Worm (Caenorhabditis elegans): Measurements from ENCODE around the gene Y54G9A.9.

Gene Y54G9A.9

ce11 chrII:13729416-13729815 lies at the start of gene Y54G9A.9:
TSS of gene Y54G9A.9 (plus strand) at chrII:13729716.
- TF ChIP-seq C34F6.9 (tag; optimal IDR thresholded peaks at IDR 0.05): no peak
- no peak for TF ChIP-seq skn-1 (tag; optimal IDR thresholded peaks at IDR 0.05)
- no peak for TF ChIP-seq snpc-4 (tag; optimal IDR thresholded peaks at IDR 0.05)
- no peak for TF ChIP-seq gmeb-1 (tag; optimal IDR thresholded peaks at IDR 0.05)
- no peak for TF ChIP-seq zag-1 (tag; optimal IDR thresholded peaks at IDR 0.05)
- TF ChIP-seq blmp-1 (tag; optimal IDR thresholded peaks at IDR 0.05; ENCODE audit: insufficient read depth): no peak
- TF ChIP-seq mbf-1 (tag; optimal IDR thresholded peaks at IDR 0.05): no peak
- TF ChIP-seq ama-1 (optimal IDR thresholded peaks at IDR 0.05): no peak
- no peak for TF ChIP-seq fos-1 (tag; optimal IDR thresholded peaks at IDR 0.05)

ce11 chrII:13679775-13680320 lies 49.7 kb upstream of the Y54G9A.9 start:
- TF ChIP-seq unc-62 (GFP tag; optimal IDR thresholded peaks at IDR 0.05): no peak
- no peak for TF ChIP-seq Y55F3AM.14 (GFP tag; optimal IDR thresholded peaks at IDR 0.05)
- no peak for TF ChIP-seq ceh-82 (tag; optimal IDR thresholded peaks at IDR 0.05)
- TF ChIP-seq fos-1 (tag; optimal IDR thresholded peaks at IDR 0.05): peak; percentile 28
- peak; percentile 95 for TF ChIP-seq blmp-1 (tag; optimal IDR thresholded peaks at IDR 0.05; ENCODE audit: insufficient read depth)
- no peak for TF ChIP-seq F13H6.1 (tag; optimal IDR thresholded peaks at IDR 0.05)
- TF ChIP-seq nhr-10 (tag; optimal IDR thresholded peaks at IDR 0.05): no peak
- no peak for TF ChIP-seq unc-55 (GFP tag; optimal IDR thresholded peaks at IDR 0.05)
- peak; percentile 81 for TF ChIP-seq nhr-21 (tag; optimal IDR thresholded peaks at IDR 0.05)
- TF ChIP-seq nhr-25 (tag; optimal IDR thresholded peaks at IDR 0.05): peak; percentile 46
- TF ChIP-seq mdl-1 (tag; optimal IDR thresholded peaks at IDR 0.05): peak in 1 of 2 experiments; percentile 18
- TF ChIP-seq alr-1 (tag; optimal IDR thresholded peaks at IDR 0.05): no peak
- TF ChIP-seq skn-1 (tag; optimal IDR thresholded peaks at IDR 0.05): no peak
- no peak for TF ChIP-seq nhr-77 (tag; optimal IDR thresholded peaks at IDR 0.05)
- TF ChIP-seq nhr-12 (tag; optimal IDR thresholded peaks at IDR 0.05): no peak
- TF ChIP-seq sma-9 (GFP tag; optimal IDR thresholded peaks at IDR 0.05): peak; percentile 91
- no peak for TF ChIP-seq sma-9 (tag; optimal IDR thresholded peaks at IDR 0.05)
- no peak for TF ChIP-seq gmeb-1 (tag; optimal IDR thresholded peaks at IDR 0.05)
- TF ChIP-seq snpc-4 (tag; optimal IDR thresholded peaks at IDR 0.05): no peak
- TF ChIP-seq ceh-16 (tag; optimal IDR thresholded peaks at IDR 0.05): no peak
- no peak for TF ChIP-seq lin-11 (tag; optimal IDR thresholded peaks at IDR 0.05)
- peak; percentile 62 for TF ChIP-seq sma-3 (GFP tag; optimal IDR thresholded peaks at IDR 0.05)
- TF ChIP-seq dmd-4 (tag; optimal IDR thresholded peaks at IDR 0.05): no peak
- no peak for TF ChIP-seq unc-39 (tag; optimal IDR thresholded peaks at IDR 0.05)
- peak; percentile 1 for TF ChIP-seq egl-27 (tag; optimal IDR thresholded peaks at IDR 0.05)
- no peak for TF ChIP-seq nhr-129 (tag; optimal IDR thresholded peaks at IDR 0.05)
- TF ChIP-seq lin-39 (tag; optimal IDR thresholded peaks at IDR 0.05): no peak
- no peak for TF ChIP-seq lsy-2 (tag; optimal IDR thresholded peaks at IDR 0.05)
- TF ChIP-seq elt-1 (tag; optimal IDR thresholded peaks at IDR 0.05): no peak
- no peak for TF ChIP-seq C34F6.9 (tag; optimal IDR thresholded peaks at IDR 0.05)
- no peak for TF ChIP-seq R02D3.7 (tag; optimal IDR thresholded peaks at IDR 0.05)
- no peak for TF ChIP-seq sem-4 (tag; optimal IDR thresholded peaks at IDR 0.05)
- TF ChIP-seq zag-1 (tag; optimal IDR thresholded peaks at IDR 0.05): no peak

ce11 chrII:13681063-13681462 lies 48.5 kb upstream of the Y54G9A.9 start:
- peak; percentile 30 for TF ChIP-seq gmeb-1 (tag; optimal IDR thresholded peaks at IDR 0.05)
- TF ChIP-seq aly-2 (tag; optimal IDR thresholded peaks at IDR 0.05): no peak
- no peak for TF ChIP-seq elt-3 (tag; optimal IDR thresholded peaks at IDR 0.05)
- no peak for TF ChIP-seq R02D3.7 (tag; optimal IDR thresholded peaks at IDR 0.05)
- peak; percentile 29 for TF ChIP-seq sem-4 (tag; optimal IDR thresholded peaks at IDR 0.05)
- peak; percentile 79 for TF ChIP-seq sma-3 (GFP tag; optimal IDR thresholded peaks at IDR 0.05)
- peak in 1 of 2 experiments; percentile 2 for TF ChIP-seq lsy-2 (tag; optimal IDR thresholded peaks at IDR 0.05)
- TF ChIP-seq unc-39 (tag; optimal IDR thresholded peaks at IDR 0.05): no peak
- no peak for TF ChIP-seq peb-1 (tag; optimal IDR thresholded peaks at IDR 0.05)
- no peak for TF ChIP-seq nhr-12 (tag; optimal IDR thresholded peaks at IDR 0.05)
- TF ChIP-seq nhr-77 (tag; optimal IDR thresholded peaks at IDR 0.05): no peak
- TF ChIP-seq skn-1 (tag; optimal IDR thresholded peaks at IDR 0.05): no peak
- TF ChIP-seq dmd-4 (tag; optimal IDR thresholded peaks at IDR 0.05): no peak
- peak in 1 of 2 experiments; percentile 70 for TF ChIP-seq mdl-1 (tag; optimal IDR thresholded peaks at IDR 0.05)
- TF ChIP-seq alr-1 (tag; optimal IDR thresholded peaks at IDR 0.05): no peak
- TF ChIP-seq mbf-1 (tag; optimal IDR thresholded peaks at IDR 0.05): no peak
- TF ChIP-seq nhr-129 (tag; optimal IDR thresholded peaks at IDR 0.05): peak; percentile 3
- no peak for TF ChIP-seq nhr-10 (tag; optimal IDR thresholded peaks at IDR 0.05)
- TF ChIP-seq ztf-11 (tag; optimal IDR thresholded peaks at IDR 0.05): no peak
- TF ChIP-seq ceh-16 (tag; optimal IDR thresholded peaks at IDR 0.05): no peak
- TF ChIP-seq egl-27 (tag; optimal IDR thresholded peaks at IDR 0.05): peak; percentile 13
- TF ChIP-seq nhr-6 (tag; optimal IDR thresholded peaks at IDR 0.05): no peak
- TF ChIP-seq elt-1 (tag; optimal IDR thresholded peaks at IDR 0.05): no peak
- no peak for TF ChIP-seq ztf-4 (tag; optimal IDR thresholded peaks at IDR 0.05)
- TF ChIP-seq nhr-21 (tag; optimal IDR thresholded peaks at IDR 0.05): peak; percentile 93
- peak; percentile 42 for TF ChIP-seq fos-1 (tag; optimal IDR thresholded peaks at IDR 0.05)
- no peak for TF ChIP-seq unc-62 (GFP tag; optimal IDR thresholded peaks at IDR 0.05)
- peak; percentile 36 for TF ChIP-seq crh-2 (tag; optimal IDR thresholded peaks at IDR 0.05)
- TF ChIP-seq mab-5 (tag; optimal IDR thresholded peaks at IDR 0.05): no peak
- no peak for TF ChIP-seq lin-39 (tag; optimal IDR thresholded peaks at IDR 0.05)
- peak; percentile 87 for TF ChIP-seq nhr-25 (tag; optimal IDR thresholded peaks at IDR 0.05)
- TF ChIP-seq lin-11 (tag; optimal IDR thresholded peaks at IDR 0.05): no peak
- TF ChIP-seq blmp-1 (tag; optimal IDR thresholded peaks at IDR 0.05; ENCODE audit: insufficient read depth): peak; percentile 87

Data from whole organism, L2 larva.